Fruit fly (Drosophila melanogaster): ENCODE results near the gene TrxT.

The TrxT gene

DNA sequence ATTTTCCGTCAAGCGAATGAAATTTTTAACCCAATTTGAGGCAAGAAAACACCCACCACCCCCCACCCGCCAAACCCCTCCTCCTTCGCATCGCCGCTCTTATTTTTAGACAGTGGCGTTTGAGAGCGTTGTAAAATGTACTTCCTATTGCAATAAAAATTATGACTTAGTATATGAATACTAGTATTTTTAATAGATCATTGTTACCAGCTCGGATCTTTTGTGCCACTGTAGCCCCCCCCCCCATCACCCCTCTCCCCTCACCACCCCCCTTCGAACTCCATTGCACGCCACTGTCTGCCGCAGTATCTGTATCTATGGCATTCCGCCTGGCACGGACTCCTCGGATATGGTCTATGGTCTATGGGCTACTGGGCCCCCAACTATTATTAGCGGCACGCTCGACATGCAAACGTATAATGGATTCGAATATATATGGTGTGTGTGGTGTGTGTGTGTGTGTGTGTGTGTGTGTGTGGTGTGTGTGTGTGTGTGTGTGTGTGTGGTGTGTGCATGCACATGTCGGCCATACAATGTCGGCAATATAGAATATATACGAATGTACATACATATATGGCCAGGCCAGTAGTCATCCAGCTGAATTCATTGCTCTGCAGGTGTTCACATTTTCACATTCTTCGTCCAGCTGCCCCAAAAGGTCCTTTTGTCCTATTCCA, 38.3 kb upstream of the TrxT start (continued):
- TF ChIP-seq lov (optimal IDR thresholded peaks at IDR 0.05) (no peak), lov (GFP tag; IDR thresholded peaks at IDR 0.05) (no peak), bigmax (GFP tag; optimal IDR thresholded peaks at IDR 0.05) (no peak), tin (GFP tag; optimal IDR thresholded peaks at IDR 0.05) (no peak), dati (GFP tag; IDR thresholded peaks at IDR 0.05) (no peak), unpg (GFP tag; optimal IDR thresholded peaks at IDR 0.05) (peak; percentile 28), schlank (tag; optimal IDR thresholded peaks at IDR 0.05) (no peak), HLH54F (GFP tag; optimal IDR thresholded peaks at IDR 0.05) (no peak), Trl (optimal IDR thresholded peaks at IDR 0.05) (no peak), Trl (GFP tag; optimal IDR thresholded peaks at IDR 0.05) (no peak), usp (GFP tag; optimal IDR thresholded peaks at IDR 0.05) (no peak), Ravus (GFP tag; IDR thresholded peaks at IDR 0.05) (no peak), BEAF-32 (GFP tag; optimal IDR thresholded peaks at IDR 0.05) (no peak), hb (GFP tag; IDR thresholded peaks at IDR 0.05; ENCODE audit: partially characterized antibody) (no peak), ken (GFP tag; IDR thresholded peaks at IDR 0.05) (0 out of 3 replicates have a peak, but pooled peaks have one; percentile 29), CG7786 (GFP tag; optimal IDR thresholded peaks at IDR 0.05) (no peak), so (GFP tag; IDR thresholded peaks at IDR 0.05) (no peak; the same call in 2 of the 3 replicates), NFAT (GFP tag; IDR thresholded peaks at IDR 0.05) (no peak), Elba2 (GFP tag; optimal IDR thresholded peaks at IDR 0.05) (no peak), CG4404 (GFP tag; IDR thresholded peaks at IDR 0.05) (no peak), tll (GFP tag; optimal IDR thresholded peaks at IDR 0.05) (no peak), psq (GFP tag; optimal IDR thresholded peaks at IDR 0.05) (no peak), CG17328 (GFP tag; IDR thresholded peaks at IDR 0.05) (no peak), CG15479 (GFP tag; optimal IDR thresholded peaks at IDR 0.05) (no peak), yki (optimal IDR thresholded peaks at IDR 0.05) (no peak), nerfin-2 (GFP tag; IDR thresholded peaks at IDR 0.05; ENCODE audit: partially characterized antibody) (no peak), mirr (GFP tag; optimal IDR thresholded peaks at IDR 0.05) (no peak), slou (GFP tag; optimal IDR thresholded peaks at IDR 0.05) (no peak), CG18599 (GFP tag; optimal IDR thresholded peaks at IDR 0.05) (peak; percentile 39), CG2116 (GFP tag; optimal IDR thresholded peaks at IDR 0.05) (no peak), CG6683 (GFP tag; optimal IDR thresholded peaks at IDR 0.05) (no peak), p53 (GFP tag; optimal IDR thresholded peaks at IDR 0.05) (no peak), Rfx (GFP tag; IDR thresholded peaks at IDR 0.05) (0 out of 2 replicates have a peak, but pooled peaks have one; percentile 18), CG10565 (GFP tag; optimal IDR thresholded peaks at IDR 0.05) (no peak), wdn (GFP tag; IDR thresholded peaks at IDR 0.05) (no peak), zf30C (GFP tag; optimal IDR thresholded peaks at IDR 0.05) (no peak), Usf (GFP tag; optimal IDR thresholded peaks at IDR 0.05) (no peak), CG10959 (GFP tag; IDR thresholded peaks at IDR 0.05) (no peak), ham (GFP tag; IDR thresholded peaks at IDR 0.05) (no peak), CG3281 (GFP tag; optimal IDR thresholded peaks at IDR 0.05) (no peak), en (GFP tag; optimal IDR thresholded peaks at IDR 0.05) (no peak), Sox100B (GFP tag; optimal IDR thresholded peaks at IDR 0.05) (no peak), CG10321 (GFP tag; IDR thresholded peaks at IDR 0.05) (no peak), Drgx (GFP tag; IDR thresholded peaks at IDR 0.05) (peak; percentile 15; the same call in 1 of the 2 replicates), CG1529 (GFP tag; optimal IDR thresholded peaks at IDR 0.05) (no peak), Opbp (GFP tag; IDR thresholded peaks at IDR 0.05; ENCODE audit: partially characterized antibody) (no peak), oc (tag; optimal IDR thresholded peaks at IDR 0.05) (no peak), CG7372 (GFP tag; IDR thresholded peaks at IDR 0.05) (no peak), Kr (GFP tag; optimal IDR thresholded peaks at IDR 0.05) (no peak), B-H2 (GFP tag; optimal IDR thresholded peaks at IDR 0.05) (no peak), Mes4 (GFP tag; optimal IDR thresholded peaks at IDR 0.05) (no peak), Dfd (GFP tag; optimal IDR thresholded peaks at IDR 0.05) (peak in 1 of 2 experiments; percentile 76)

Measured in whole organism, embryonic.